Fruit fly (Drosophila melanogaster) whole organism, wandering third instar larva: ENCODE data around the gene VhaM9.7-a.

Source experiments
- Abd-B ChIP-seq: fragments of >200 bp; optimal IDR thresholded peaks from 2 replicates; lab custom pipeline; 2017; ENCODE audit warnings: missing biosample characterization, missing genetic modification characterization
- CG32264 ChIP-seq: fragments of 200-800 bp; sonication (Bioruptor generic); optimal IDR thresholded peaks from 2 replicates; lab custom pipeline; 2016; ENCODE audit warnings: missing biosample characterization, missing genetic modification characterization
- CG9705 ChIP-seq: fragments of 200-800 bp; sonication (Bioruptor generic); optimal IDR thresholded peaks from 2 replicates; lab custom pipeline; 2018; ENCODE audit warnings: missing biosample characterization, mild to moderate bottlenecking, missing genetic modification characterization
- Dfd ChIP-seq: fragments of >200 bp; optimal IDR thresholded peaks from 2 replicates; lab custom pipeline; 2017; ENCODE audit warnings: missing biosample characterization, missing genetic modification characterization
- Dif ChIP-seq: fragments of 200-275, 200-300 bp; sonication (Bioruptor generic); optimal IDR thresholded peaks from 2 replicates; lab custom pipeline; 2018; ENCODE audit warnings: missing biosample characterization, missing genetic modification characterization; ENCODE audit not compliant: partially characterized antibody
- GATAd ChIP-seq: sonication (Bioruptor generic); optimal IDR thresholded peaks from 2 replicates; lab custom pipeline; 2016; ENCODE audit warnings: missing biosample characterization, missing genetic modification characterization
- Hnf4 ChIP-seq: fragments of 200-800 bp; sonication (Bioruptor generic); optimal IDR thresholded peaks from 2 replicates; lab custom pipeline; 2016; ENCODE audit warnings: missing biosample characterization, mild to moderate bottlenecking, missing genetic modification characterization
- Hr83 ChIP-seq: fragments of 200-300 bp; sonication (Bioruptor generic); optimal IDR thresholded peaks from 2 replicates; lab custom pipeline; 2016; ENCODE audit warnings: missing biosample characterization, mild to moderate bottlenecking, missing genetic modification characterization, moderate library complexity; ENCODE audit not compliant: poor library complexity, severe bottlenecking
- Jra ChIP-seq: sonication (Bioruptor generic); optimal IDR thresholded peaks from 2 replicates; lab custom pipeline; 2016; ENCODE audit warnings: missing biosample characterization, missing genetic modification characterization
- Mio ChIP-seq: sonication (Bioruptor generic); optimal IDR thresholded peaks from 2 replicates; lab custom pipeline; 2016; ENCODE audit warnings: missing biosample characterization, missing genetic modification characterization
- Myc ChIP-seq: fragments of >200 bp; optimal IDR thresholded peaks from 2 replicates; lab custom pipeline; 2017
- N ChIP-seq: fragments of >200 bp; optimal IDR thresholded peaks from 2 replicates; lab custom pipeline; 2018; ENCODE audit warnings: missing biosample characterization, missing external identifiers, missing genetic modification characterization
- OdsH ChIP-seq: fragments of 200-800 bp; sonication (Bioruptor generic); optimal IDR thresholded peaks from 2 replicates; lab custom pipeline; 2016; ENCODE audit warnings: missing biosample characterization, mild to moderate bottlenecking, missing genetic modification characterization
- Sp1 ChIP-seq: fragments of 200-800 bp; sonication (Bioruptor generic); optimal IDR thresholded peaks from 3 replicates; lab custom pipeline; 2019; ENCODE audit warnings: missing biosample characterization, mild to moderate bottlenecking, missing genetic modification characterization, moderate library complexity
- Vsx2 ChIP-seq: fragments of 200-300, 225-300 bp; sonication (Bioruptor generic); optimal IDR thresholded peaks from 2 replicates; lab custom pipeline; 2018; ENCODE audit warnings: missing biosample characterization, missing genetic modification characterization; ENCODE audit not compliant: partially characterized antibody
- br ChIP-seq: fragments of 200-800 bp; sonication (Bioruptor generic); optimal IDR thresholded peaks from 2 replicates; lab custom pipeline; 2016; ENCODE audit warnings: missing biosample characterization, missing genetic modification characterization
- dl ChIP-seq, 2 experiments: fragments of 175-275, 200-275 bp in 1 of 2; fragments of 200-275 bp in 1 of 2; sonication (Bioruptor generic); optimal IDR thresholded peaks; lab custom pipeline; 2018; ENCODE audit warnings: mild to moderate bottlenecking in 2 of 2, missing biosample characterization in 2 of 2, missing genetic modification characterization in 2 of 2, moderate library complexity in 2 of 2; ENCODE audit not compliant: partially characterized antibody in 2 of 2, insufficient read depth in 1 of 2
- dmrt93B ChIP-seq: fragments of 200-800 bp; sonication (Bioruptor generic); optimal IDR thresholded peaks from 2 replicates; lab custom pipeline; 2018; ENCODE audit warnings: missing biosample characterization, mild to moderate bottlenecking, missing genetic modification characterization
- dsf ChIP-seq: sonication (Bioruptor generic); optimal IDR thresholded peaks from 2 replicates; lab custom pipeline; 2016; ENCODE audit warnings: missing biosample characterization, missing genetic modification characterization, borderline replicate concordance
- ey ChIP-seq: fragments of 200-800 bp; sonication (Bioruptor generic); optimal IDR thresholded peaks from 2 replicates; lab custom pipeline; 2016; ENCODE audit warnings: missing biosample characterization, missing genetic modification characterization
- foxo ChIP-seq, 2 experiments: fragments of 200-800 bp; sonication (Bioruptor generic); optimal IDR thresholded peaks; 2 replicates in 1 of 2; 3 replicates in 1 of 2; lab custom pipeline; 2016 to 2017; ENCODE audit warnings: missing biosample characterization in 2 of 2, missing genetic modification characterization in 2 of 2
- fru ChIP-seq: fragments of 200-800 bp; sonication (Bioruptor generic); optimal IDR thresholded peaks from 3 replicates; lab custom pipeline; 2016; ENCODE audit warnings: missing biosample characterization, mild to moderate bottlenecking, missing genetic modification characterization
- h ChIP-seq: fragments of 200-800 bp; sonication (Bioruptor generic); optimal IDR thresholded peaks from 3 replicates; lab custom pipeline; 2016; ENCODE audit warnings: missing biosample characterization, mild to moderate bottlenecking, missing genetic modification characterization
- jim ChIP-seq: fragments of 175-275, 200-325 bp; sonication (Bioruptor generic); optimal IDR thresholded peaks from 2 replicates; lab custom pipeline; 2016; ENCODE audit warnings: missing biosample characterization, mild to moderate bottlenecking, missing genetic modification characterization
- lola ChIP-seq: fragments of >200 bp; optimal IDR thresholded peaks from 2 replicates; lab custom pipeline; 2017; ENCODE audit warnings: missing biosample characterization, missing genetic modification characterization
- pan ChIP-seq: fragments of >200 bp; optimal IDR thresholded peaks from 2 replicates; lab custom pipeline; 2017
- psq ChIP-seq: fragments of 200-800 bp; sonication (Bioruptor generic); optimal IDR thresholded peaks from 3 replicates; lab custom pipeline; 2017; ENCODE audit warnings: missing biosample characterization, mild to moderate bottlenecking, missing genetic modification characterization, moderate library complexity
- rgr ChIP-seq: fragments of 200-800 bp; sonication (Bioruptor generic); optimal IDR thresholded peaks from 3 replicates; lab custom pipeline; 2016; ENCODE audit warnings: missing biosample characterization, mild to moderate bottlenecking, missing genetic modification characterization
- sage ChIP-seq: fragments of 200-800 bp; sonication (Bioruptor generic); optimal IDR thresholded peaks from 2 replicates; lab custom pipeline; 2016; ENCODE audit warnings: missing biosample characterization, mild to moderate bottlenecking, missing genetic modification characterization
- sv ChIP-seq: fragments of 200-800 bp; sonication (Bioruptor generic); optimal IDR thresholded peaks from 3 replicates; lab custom pipeline; 2016; ENCODE audit warnings: missing biosample characterization, missing genetic modification characterization
- tai ChIP-seq: sonication (Bioruptor generic); optimal IDR thresholded peaks from 2 replicates; lab custom pipeline; 2016; ENCODE audit warnings: missing biosample characterization, missing genetic modification characterization
- usp ChIP-seq: fragments of >200 bp; optimal IDR thresholded peaks from 2 replicates; lab custom pipeline; 2017; ENCODE audit warnings: missing biosample characterization, missing genetic modification characterization
- woc ChIP-seq: sonication (Bioruptor generic); optimal IDR thresholded peaks from 2 replicates; lab custom pipeline; 2016; ENCODE audit warnings: missing biosample characterization, mild to moderate bottlenecking, missing genetic modification characterization

Gene VhaM9.7-a

DNA sequence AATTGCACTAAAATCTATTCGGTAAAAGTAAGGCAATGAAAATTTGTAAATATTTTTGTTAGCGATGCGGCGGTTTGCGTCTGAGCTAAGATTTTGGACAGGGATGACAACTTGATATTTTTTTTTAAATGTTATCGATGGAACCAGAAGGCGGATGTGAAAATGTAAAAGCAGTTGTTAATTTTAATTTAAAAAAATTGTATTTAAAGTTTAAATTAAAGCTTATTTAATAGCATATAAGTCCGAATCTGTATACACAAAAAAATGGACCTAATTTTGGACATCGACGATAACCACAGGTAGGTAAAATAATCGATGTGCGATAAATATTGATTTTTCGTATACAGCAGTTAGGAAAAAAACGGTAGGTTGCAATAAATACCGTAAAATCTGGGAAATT lies at the start of gene VhaM9.7-a, which contains the start of gene CG11586:
Gene VhaM9.7-a (plus strand): TSS at position 322 of the 400 bp plus-strand sequence.
Gene CG11586 (minus strand): TSS at position 87 of the 400 bp plus-strand sequence.
- TF ChIP-seq Dif (GFP tag; lab: Kevin White, UChicago) (no peak), dsf (GFP tag; lab: Kevin White, UChicago) (no peak), woc (no peak), sv (no peak), GATAd (GFP tag; lab: Kevin White, UChicago) (no peak), h (peak; percentile 9), rgr (GFP tag; lab: Kevin White, UChicago) (peak; percentile 18), psq (GFP tag; lab: Kevin White, UChicago) (peak; percentile 4), Abd-B (no peak), Jra (GFP tag; lab: Kevin White, UChicago) (peak; percentile 4), foxo (GFP tag; optimal IDR thresholded peaks at IDR 0.05; lab: Kevin White, UChicago) (peak in 1 of 2 experiments; percentile 21), dmrt93B (no peak), OdsH (GFP tag; lab: Kevin White, UChicago) (peak; percentile 1), dl (GFP tag; optimal IDR thresholded peaks at IDR 0.05; lab: Kevin White, UChicago; ENCODE audit: insufficient read depth in 1 of 2, partially characterized antibody in 2 of 2) (no peak), lola (no peak)

DNA sequence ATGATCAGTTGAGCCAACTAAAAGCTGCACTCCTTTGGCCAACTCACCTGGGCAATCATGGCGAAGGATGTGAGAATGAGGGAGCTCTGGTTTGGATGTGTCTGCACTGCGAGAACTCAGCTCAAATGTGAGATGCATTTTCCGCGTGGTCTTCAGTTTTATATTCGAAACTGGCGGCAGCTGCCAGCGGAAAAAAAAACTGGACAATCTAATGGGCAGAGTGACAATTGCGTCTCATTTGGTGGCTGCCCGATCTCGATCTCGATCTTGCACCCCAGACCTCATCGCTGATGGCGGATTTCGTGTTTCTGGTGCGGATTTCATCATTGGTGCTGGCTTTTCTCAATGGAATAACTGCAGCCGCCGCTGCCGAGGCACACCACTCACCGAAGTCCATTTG lies 49.7 kb upstream of the VhaM9.7-a start, which contains the start of gene Cpr64Ac:
Gene Cpr64Ac (minus strand): TSS at position 101 of the 400 bp plus-strand sequence.
- no peak for TF ChIP-seq CG9705 (GFP tag; lab: Kevin White, UChicago)
- no peak for TF ChIP-seq ey (GFP tag; lab: Kevin White, UChicago)
- no peak for TF ChIP-seq CG32264 (GFP tag; lab: Kevin White, UChicago)
- no peak for TF ChIP-seq rgr (GFP tag; lab: Kevin White, UChicago)
- TF ChIP-seq fru (GFP tag; lab: Kevin White, UChicago) = no peak
- TF ChIP-seq, all 38 proteins: peak for 0

DNA sequence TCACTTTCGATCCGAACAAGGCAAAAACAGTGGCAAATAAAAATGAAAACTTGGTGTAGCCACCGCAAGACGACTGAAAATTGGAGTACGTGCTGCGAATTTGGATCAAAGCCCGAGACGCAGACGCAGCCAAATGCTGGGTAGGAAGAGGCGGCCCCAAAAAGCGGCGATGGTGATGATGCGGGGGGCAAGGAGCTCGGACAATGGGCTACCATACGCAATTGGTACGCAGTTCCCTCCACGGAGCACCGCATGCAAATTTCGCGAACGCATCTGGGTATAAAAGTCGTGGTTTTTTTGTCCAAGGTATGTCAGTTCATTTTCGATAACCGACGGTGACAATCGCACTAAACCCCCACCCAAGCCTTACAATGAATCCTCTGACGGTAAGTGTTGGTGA lies 47.4 kb upstream of the VhaM9.7-a start, which contains the start of gene Cpr64Ad:
Gene Cpr64Ad (plus strand): TSS at position 301 of the 400 bp plus-strand sequence.
- TF ChIP-seq br (GFP tag; lab: Kevin White, UChicago) (no peak), CG32264 (GFP tag; lab: Kevin White, UChicago) (no peak), Dfd (GFP tag; lab: Kevin White, UChicago) (no peak), sage (GFP tag; lab: Kevin White, UChicago) (no peak), jim (GFP tag; lab: Kevin White, UChicago) (no peak), pan (lab: Kevin White, UChicago) (no peak), GATAd (GFP tag; lab: Kevin White, UChicago) (no peak), OdsH (GFP tag; lab: Kevin White, UChicago) (no peak), Hnf4 (GFP tag; lab: Kevin White, UChicago) (no peak), Vsx2 (GFP tag; lab: Kevin White, UChicago) (no peak), Hr83 (no peak), foxo (GFP tag; optimal IDR thresholded peaks at IDR 0.05; lab: Kevin White, UChicago) (no peak), fru (GFP tag; lab: Kevin White, UChicago) (no peak), Sp1 (no peak), rgr (GFP tag; lab: Kevin White, UChicago) (no peak), Mio (GFP tag; lab: Kevin White, UChicago) (no peak), Jra (GFP tag; lab: Kevin White, UChicago) (no peak), Myc (no peak), h (no peak)

DNA sequence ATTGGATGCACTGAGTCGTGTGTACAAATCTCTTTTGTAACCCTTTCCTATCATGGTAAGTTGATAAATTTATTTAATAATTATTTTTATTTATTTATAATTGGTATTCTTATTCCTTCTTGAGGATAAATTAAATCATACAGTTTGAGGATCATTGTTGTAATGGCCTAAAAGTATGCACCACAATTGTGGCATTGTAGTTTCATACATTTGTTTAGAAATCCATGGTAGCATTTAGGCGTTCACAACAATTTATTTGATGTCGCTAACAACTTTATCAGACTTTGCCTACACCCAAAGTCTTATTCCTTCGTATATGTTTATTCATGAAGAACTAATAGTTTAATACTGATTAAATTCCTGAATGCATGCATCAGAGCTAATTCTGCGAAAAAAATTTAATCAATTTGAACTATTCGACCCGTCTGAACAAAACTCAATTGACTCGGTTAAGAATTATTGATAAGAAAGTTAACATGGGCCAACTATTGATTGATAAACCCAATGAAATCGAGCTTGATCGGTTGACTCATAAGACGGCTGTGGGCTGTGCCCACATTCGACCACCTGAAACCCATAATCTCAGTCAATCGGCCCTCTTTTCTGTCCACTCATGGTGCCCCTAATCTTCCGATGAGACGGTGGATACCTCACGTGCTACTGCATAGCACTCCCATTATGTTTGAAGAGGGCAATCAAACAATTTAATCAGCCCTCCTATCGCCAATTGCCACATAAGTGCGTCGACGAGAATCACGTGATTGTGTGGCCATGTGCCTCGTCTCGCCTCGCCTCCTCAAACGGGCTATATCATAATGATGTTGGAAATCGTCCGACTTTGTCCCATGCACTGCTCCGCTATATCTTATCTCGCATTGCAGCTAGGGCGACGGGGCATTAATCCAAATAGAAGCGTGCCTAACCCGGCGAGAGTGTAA lies 42.9 kb upstream of the VhaM9.7-a start:
- TF ChIP-seq Dif (GFP tag; lab: Kevin White, UChicago) (no peak), Hnf4 (GFP tag; lab: Kevin White, UChicago) (no peak), CG32264 (GFP tag; lab: Kevin White, UChicago) (no peak), Vsx2 (GFP tag; lab: Kevin White, UChicago) (peak; percentile 58), sv (no peak), Dfd (GFP tag; lab: Kevin White, UChicago) (no peak), usp (GFP tag; lab: Kevin White, UChicago) (no peak), dsf (GFP tag; lab: Kevin White, UChicago) (no peak), rgr (GFP tag; lab: Kevin White, UChicago) (no peak), Myc (peak; percentile 95), foxo (GFP tag; optimal IDR thresholded peaks at IDR 0.05; lab: Kevin White, UChicago) (no peak), h (peak; percentile 61), tai (GFP tag; lab: Kevin White, UChicago) (no peak), N (GFP tag; lab: Kevin White, UChicago) (peak; percentile 41)
- TF ChIP-seq, all 38 proteins: peak for 4
